Worm (Caenorhabditis elegans) whole organism, L3 larva: ENCODE results near the gene T26C12.2.

Experiments used
- R02D3.7 ChIP-seq: fragments of 150-350 bp; optimal IDR thresholded peaks from 2 replicates; lab custom pipeline; 2014; ENCODE audit warnings: missing biosample characterization, missing genetic modification characterization
- ZK546.5 ChIP-seq: sonication (generic microtip); optimal IDR thresholded peaks from 2 replicates; lab custom pipeline; 2017; ENCODE audit warnings: missing biosample characterization, missing genetic modification characterization
- aly-2 ChIP-seq: fragments of 150-350 bp; optimal IDR thresholded peaks from 2 replicates; lab custom pipeline; 2014; ENCODE audit warnings: missing biosample characterization, missing genetic modification characterization
- ama-1 ChIP-seq: fragments of 150-350 bp; optimal IDR thresholded peaks from 2 replicates; lab custom pipeline; 2018
- ceh-16 ChIP-seq: sonication (generic microtip); optimal IDR thresholded peaks from 2 replicates; lab custom pipeline; 2017; ENCODE audit warnings: missing biosample characterization, missing genetic modification characterization
- ceh-28 ChIP-seq: fragments of 150-350 bp; optimal IDR thresholded peaks from 2 replicates; lab custom pipeline; 2014; ENCODE audit warnings: missing biosample characterization, missing genetic modification reagents, missing genetic modification characterization
- ceh-82 ChIP-seq: fragments of 150-350 bp; optimal IDR thresholded peaks from 2 replicates; lab custom pipeline; 2014; ENCODE audit warnings: missing biosample characterization, missing genetic modification characterization
- ceh-9 ChIP-seq: sonication (generic microtip); optimal IDR thresholded peaks from 2 replicates; lab custom pipeline; 2018; ENCODE audit warnings: missing biosample characterization, missing genetic modification characterization
- daf-12 ChIP-seq: fragments of 150-350 bp; optimal IDR thresholded peaks from 2 replicates; lab custom pipeline; 2014; ENCODE audit warnings: missing biosample characterization, missing genetic modification reagents, missing genetic modification characterization
- egl-27 ChIP-seq: sonication (generic microtip); optimal IDR thresholded peaks from 4 replicates; lab custom pipeline; 2017; ENCODE audit warnings: missing biosample characterization, missing genetic modification reagents, missing genetic modification characterization
- egl-5 ChIP-seq: fragments of 150-350 bp; optimal IDR thresholded peaks from 2 replicates; lab custom pipeline; 2017; ENCODE audit warnings: missing biosample characterization, missing genetic modification reagents, missing genetic modification characterization, inconsistent platforms
- elt-1 ChIP-seq: fragments of 150-350 bp; optimal IDR thresholded peaks from 2 replicates; lab custom pipeline; 2014; ENCODE audit warnings: missing biosample characterization, missing genetic modification characterization
- elt-2 ChIP-seq: sonication (generic microtip); optimal IDR thresholded peaks from 2 replicates; lab custom pipeline; 2016; ENCODE audit warnings: missing genetic modification reagents, mild to moderate bottlenecking, missing genetic modification characterization, missing compliant biosample characterization
- elt-3 ChIP-seq, 3 experiments: fragments of 150-350 bp in 1 of 3; sonication (generic microtip) in 2 of 3; optimal IDR thresholded peaks; 2 replicates in 2 of 3; 4 replicates in 1 of 3; lab custom pipeline; 2014 to 2017; ENCODE audit warnings: missing biosample characterization in 3 of 3, missing genetic modification characterization in 3 of 3
- eor-1 ChIP-seq, 2 experiments: fragments of 150-350 bp; optimal IDR thresholded peaks; 2 replicates each; lab custom pipeline; 2014 to 2018; ENCODE audit warnings: missing biosample characterization in 2 of 2, missing genetic modification characterization in 2 of 2
- fkh-10 ChIP-seq: sonication (generic microtip); optimal IDR thresholded peaks from 2 replicates; lab custom pipeline; 2017; ENCODE audit warnings: missing biosample characterization, missing genetic modification reagents, missing genetic modification characterization
- fkh-2 ChIP-seq: fragments of 150-350 bp; optimal IDR thresholded peaks from 2 replicates; lab custom pipeline; 2014; ENCODE audit warnings: missing biosample characterization, missing genetic modification reagents, missing genetic modification characterization
- fos-1 ChIP-seq: fragments of 150-350 bp; optimal IDR thresholded peaks from 2 replicates; lab custom pipeline; 2014; ENCODE audit warnings: missing biosample characterization, missing genetic modification characterization
- hmg-11 ChIP-seq: sonication (generic microtip); optimal IDR thresholded peaks from 2 replicates; lab custom pipeline; 2016; ENCODE audit warnings: missing genetic modification characterization, missing compliant biosample characterization
- jun-1 ChIP-seq: fragments of 150-350 bp; optimal IDR thresholded peaks from 2 replicates; lab custom pipeline; 2014; ENCODE audit warnings: missing biosample characterization, missing genetic modification reagents, missing genetic modification characterization
- lin-15B ChIP-seq: fragments of 150-350 bp; optimal IDR thresholded peaks from 2 replicates; lab custom pipeline; 2014; ENCODE audit warnings: missing biosample characterization, missing genetic modification characterization
- lin-39 ChIP-seq: fragments of 150-350 bp; optimal IDR thresholded peaks from 2 replicates; lab custom pipeline; 2018; ENCODE audit warnings: missing biosample characterization, missing genetic modification reagents, missing genetic modification characterization
- lsy-12 ChIP-seq: sonication (generic microtip); optimal IDR thresholded peaks from 2 replicates; lab custom pipeline; 2016; ENCODE audit warnings: mild to moderate bottlenecking, missing genetic modification characterization, missing compliant biosample characterization
- mdl-1 ChIP-seq: fragments of 150-350 bp; optimal IDR thresholded peaks from 2 replicates; lab custom pipeline; 2014; ENCODE audit warnings: missing biosample characterization, missing genetic modification characterization
- mml-1 ChIP-seq: fragments of 150-350 bp; sonication (generic microtip); optimal IDR thresholded peaks from 3 replicates; lab custom pipeline; 2014; ENCODE audit warnings: missing biosample characterization, missing genetic modification characterization
- nfya-1 ChIP-seq: sonication (generic microtip); optimal IDR thresholded peaks from 2 replicates; lab custom pipeline; 2017; ENCODE audit warnings: missing genetic modification characterization, mild to moderate bottlenecking, missing compliant biosample characterization, antibody characterized with exemption, moderate library complexity; ENCODE audit not compliant: insufficient read depth
- nhr-11 ChIP-seq: fragments of 150-350 bp; optimal IDR thresholded peaks from 2 replicates; lab custom pipeline; 2014; ENCODE audit warnings: missing biosample characterization, missing genetic modification characterization
- nhr-12 ChIP-seq: fragments of 150-350 bp; optimal IDR thresholded peaks from 2 replicates; lab custom pipeline; 2014; ENCODE audit warnings: missing biosample characterization, missing genetic modification characterization
- nhr-23 ChIP-seq: fragments of 150-350 bp; optimal IDR thresholded peaks from 2 replicates; lab custom pipeline; 2014; ENCODE audit warnings: missing biosample characterization, missing genetic modification reagents, missing genetic modification characterization
- nhr-237 ChIP-seq: fragments of 150-350 bp; optimal IDR thresholded peaks from 2 replicates; lab custom pipeline; 2014; ENCODE audit warnings: missing biosample characterization, missing genetic modification characterization
- nhr-25 ChIP-seq: sonication (generic microtip); optimal IDR thresholded peaks from 2 replicates; lab custom pipeline; 2017; ENCODE audit warnings: missing biosample characterization, missing genetic modification characterization
- nhr-28 ChIP-seq: fragments of 150-350 bp; optimal IDR thresholded peaks from 2 replicates; lab custom pipeline; 2014; ENCODE audit warnings: missing biosample characterization, missing genetic modification characterization
- nhr-43 ChIP-seq: sonication (generic microtip); optimal IDR thresholded peaks from 2 replicates; lab custom pipeline; 2016; ENCODE audit warnings: mild to moderate bottlenecking, missing genetic modification characterization, missing compliant biosample characterization; ENCODE audit not compliant: poor library complexity, severe bottlenecking
- nhr-67 ChIP-seq: fragments of 150-350 bp; optimal IDR thresholded peaks from 2 replicates; lab custom pipeline; 2014; ENCODE audit warnings: missing biosample characterization, missing genetic modification characterization
- nhr-76 ChIP-seq: fragments of 150-350 bp; sonication (generic microtip); optimal IDR thresholded peaks from 5 replicates; lab custom pipeline; 2014; ENCODE audit warnings: missing biosample characterization, missing genetic modification characterization
- nhr-77 ChIP-seq: fragments of 150-350 bp; optimal IDR thresholded peaks from 2 replicates; lab custom pipeline; 2014; ENCODE audit warnings: missing biosample characterization, missing genetic modification characterization
- pha-4 ChIP-seq: fragments of 150-350 bp; optimal IDR thresholded peaks from 2 replicates; lab custom pipeline; 2014; ENCODE audit warnings: missing biosample characterization, missing genetic modification reagents, missing genetic modification characterization
- pqm-1 ChIP-seq: fragments of 150-350 bp; optimal IDR thresholded peaks from 2 replicates; lab custom pipeline; 2017; ENCODE audit warnings: missing biosample characterization, missing genetic modification characterization, inconsistent platforms
- sea-2 ChIP-seq: fragments of 150-350 bp; sonication (generic microtip); optimal IDR thresholded peaks from 4 replicates; lab custom pipeline; 2014; ENCODE audit warnings: missing biosample characterization, missing genetic modification reagents, missing genetic modification characterization
- skn-1 ChIP-seq: fragments of 150-350 bp; optimal IDR thresholded peaks from 2 replicates; lab custom pipeline; 2014; ENCODE audit warnings: missing biosample characterization, missing genetic modification characterization
- snpc-4 ChIP-seq: fragments of 150-350 bp; optimal IDR thresholded peaks from 2 replicates; lab custom pipeline; 2014; ENCODE audit warnings: missing biosample characterization, missing genetic modification characterization
- tbx-2 ChIP-seq: sonication (generic microtip); optimal IDR thresholded peaks from 2 replicates; lab custom pipeline; 2016; ENCODE audit warnings: mild to moderate bottlenecking, missing genetic modification characterization, missing compliant biosample characterization
- unc-39 ChIP-seq: sonication (generic microtip); optimal IDR thresholded peaks from 4 replicates; lab custom pipeline; 2017; ENCODE audit warnings: missing biosample characterization, missing genetic modification characterization
- unc-62 ChIP-seq: fragments of 150-350 bp; sonication (generic microtip); optimal IDR thresholded peaks from 4 replicates; lab custom pipeline; 2014; ENCODE audit warnings: missing biosample characterization, missing genetic modification reagents, missing genetic modification characterization
- zag-1 ChIP-seq: fragments of 150-350 bp; optimal IDR thresholded peaks from 2 replicates; lab custom pipeline; 2014; ENCODE audit warnings: missing biosample characterization, missing genetic modification characterization
- ztf-11 ChIP-seq: fragments of 150-350 bp; optimal IDR thresholded peaks from 2 replicates; lab custom pipeline; 2014; ENCODE audit warnings: missing biosample characterization, missing genetic modification characterization
- ztf-4 ChIP-seq: fragments of 150-350 bp; optimal IDR thresholded peaks from 2 replicates; lab custom pipeline; 2014; ENCODE audit warnings: missing biosample characterization, missing genetic modification characterization

Gene T26C12.2

ce11 chrIV:3294553-3295185, 29.1 kb upstream of the T26C12.2 start, which contains the start of gene W08E12.7:
W08E12.7 (plus strand) TSS chrIV:3295135.
- peak; percentile 93 for TF ChIP-seq nfya-1 (tag; lab: Kevin White, UChicago)
- peak; percentile 32 for TF ChIP-seq fos-1
- TF ChIP-seq nhr-67 (tag; lab: Kevin White, UChicago), result peak; percentile 31
- peak; percentile 27 for TF ChIP-seq nhr-28
- TF ChIP-seq nhr-237 (tag; lab: Kevin White, UChicago), result no peak
- peak; percentile 63 for TF ChIP-seq nhr-77 (tag; lab: Kevin White, UChicago)
- peak; percentile 71 for TF ChIP-seq elt-2 (tag; lab: Kevin White, UChicago)
- peak; percentile 74 for TF ChIP-seq egl-5 (tag; lab: Kevin White, UChicago)
- peak; percentile 83 for TF ChIP-seq ceh-28 (tag; lab: Kevin White, UChicago)
- peak; percentile 88 for TF ChIP-seq ama-1 (lab: Kevin White, UChicago)
- TF ChIP-seq pqm-1 (tag; lab: Kevin White, UChicago), result peak; percentile 80
- peak; percentile 50 for TF ChIP-seq hmg-11 (tag; lab: Kevin White, UChicago)
- TF ChIP-seq unc-62, result peak; percentile 52
- TF ChIP-seq nhr-76 (tag; lab: Kevin White, UChicago), result peak; percentile 51
- TF ChIP-seq daf-12 (tag; lab: Kevin White, UChicago), result no peak
- no peak for TF ChIP-seq eor-1 (tag; optimal IDR thresholded peaks at IDR 0.05; lab: Kevin White, UChicago)
- no peak for TF ChIP-seq unc-39 (tag; lab: Kevin White, UChicago)
- peak; percentile 97 for TF ChIP-seq nhr-23
- TF ChIP-seq sea-2 (GFP tag; lab: Kevin White, UChicago), result no peak
- peak; percentile 99 for TF ChIP-seq lin-15B
- no peak for TF ChIP-seq mml-1 (tag; lab: Kevin White, UChicago)
- TF ChIP-seq aly-2 (tag; lab: Kevin White, UChicago), result no peak
- peak; percentile 80 for TF ChIP-seq lin-39 (tag; lab: Kevin White, UChicago)
- no peak for TF ChIP-seq elt-1 (tag; lab: Kevin White, UChicago)
- TF ChIP-seq nhr-11 (tag; lab: Kevin White, UChicago), result peak; percentile 82
- TF ChIP-seq pha-4, result peak; percentile 100
- peak; percentile 66 for TF ChIP-seq ceh-82 (tag; lab: Kevin White, UChicago)
- TF ChIP-seq R02D3.7 (tag; lab: Kevin White, UChicago), result peak; percentile 81
- peak; percentile 95 for TF ChIP-seq nhr-25 (tag; lab: Kevin White, UChicago)
- TF ChIP-seq elt-3 (tag; optimal IDR thresholded peaks at IDR 0.05; lab: Kevin White, UChicago), result peak in 1 of 3 experiments; percentile 31
- TF ChIP-seq mdl-1 (tag; lab: Kevin White, UChicago), result peak; percentile 24
- peak; percentile 93 for TF ChIP-seq snpc-4 (tag; lab: Kevin White, UChicago)
- TF ChIP-seq ceh-9 (tag; lab: Kevin White, UChicago), result no peak
- no peak for TF ChIP-seq ztf-11 (tag; lab: Kevin White, UChicago)
- peak; percentile 51 for TF ChIP-seq ztf-4
- TF ChIP-seq skn-1 (tag; lab: Kevin White, UChicago), result peak; percentile 81
- TF ChIP-seq lsy-12 (tag; lab: Kevin White, UChicago), result peak; percentile 76
- peak; percentile 26 for TF ChIP-seq ZK546.5 (tag; lab: Kevin White, UChicago)
- peak; percentile 5 for TF ChIP-seq egl-27
- no peak for TF ChIP-seq fkh-2 (tag; lab: Kevin White, UChicago)
- peak; percentile 89 for TF ChIP-seq jun-1 (tag; lab: Kevin White, UChicago)
- TF ChIP-seq nhr-12 (tag; lab: Kevin White, UChicago), result no peak
- peak; percentile 38 for TF ChIP-seq tbx-2 (tag; lab: Kevin White, UChicago)
- peak; percentile 87 for TF ChIP-seq fkh-10 (GFP tag; lab: Kevin White, UChicago)
- TF ChIP-seq zag-1 (tag; lab: Kevin White, UChicago), result no peak
- TF ChIP-seq nhr-43 (tag; lab: Kevin White, UChicago), result peak; percentile 83
- TF ChIP-seq ceh-16 (tag; lab: Kevin White, UChicago), result no peak
- TF ChIP-seq, all 47 proteins: peak for 33
